Worm (Caenorhabditis elegans): ENCODE results near the gene nhr-258.

DNA sequence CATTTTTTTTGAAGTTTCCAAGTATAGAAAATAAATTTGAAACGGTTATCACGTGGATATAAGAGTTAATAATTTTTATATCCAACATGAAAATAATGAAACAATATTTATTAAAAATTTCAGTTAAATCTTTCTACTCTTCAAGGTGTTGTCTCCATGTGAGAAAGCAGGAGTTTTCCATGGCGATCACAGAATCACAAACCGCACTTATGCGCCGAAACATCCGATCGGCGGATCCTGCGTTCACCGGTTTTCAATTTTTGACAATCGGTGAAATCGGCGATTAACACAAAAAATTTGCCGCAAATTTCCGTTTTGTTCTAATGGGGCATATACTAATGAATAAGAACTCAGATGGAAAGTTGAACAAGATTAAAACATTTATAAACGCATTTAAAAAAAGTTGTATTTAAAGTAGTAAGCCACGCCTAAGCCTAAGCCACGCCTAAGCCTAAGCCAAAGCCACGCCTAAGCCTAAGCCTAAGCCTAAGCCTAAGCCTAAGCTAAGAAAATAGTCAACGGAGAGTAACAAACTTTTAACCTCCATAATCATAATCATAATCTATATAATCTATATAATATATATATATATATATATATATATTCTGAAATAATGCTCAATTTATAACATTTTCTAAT lies 22.6 kb upstream of the nhr-258 start, which contains the start of gene C26B2.2:
- TF ChIP-seq mdl-1 (tag; optimal IDR thresholded peaks at IDR 0.05) (no peak), nhr-237 (tag; optimal IDR thresholded peaks at IDR 0.05) (no peak), nhr-77 (tag; optimal IDR thresholded peaks at IDR 0.05) (no peak), gmeb-1 (tag; optimal IDR thresholded peaks at IDR 0.05) (no peak), sem-4 (tag; optimal IDR thresholded peaks at IDR 0.05) (no peak), nhr-12 (tag; optimal IDR thresholded peaks at IDR 0.05) (no peak), nhr-129 (tag; optimal IDR thresholded peaks at IDR 0.05) (no peak), ztf-1 (GFP tag; conservative IDR thresholded peaks at IDR 0.05) (no peak), R02D3.7 (tag; optimal IDR thresholded peaks at IDR 0.05) (no peak), elt-1 (tag; optimal IDR thresholded peaks at IDR 0.05) (no peak), ama-1 (optimal IDR thresholded peaks at IDR 0.05) (no peak)

All from whole organism, L2 larva.